Worm (Caenorhabditis elegans) whole organism, late embryonic: Measurements from ENCODE around the gene col-113.

Experiments
- C08G9.2 ChIP-seq: sonication (generic microtip); optimal IDR thresholded peaks from 2 replicates; lab custom pipeline; 2016; ENCODE audit warnings: mild to moderate bottlenecking, missing genetic modification characterization, moderate library complexity, missing compliant biosample characterization
- C38D4.7 ChIP-seq: fragments of 200-800 bp; sonication (Bioruptor generic); optimal IDR thresholded peaks from 2 replicates; lab custom pipeline; 2018; ENCODE audit warnings: mild to moderate bottlenecking, missing genetic modification characterization, moderate library complexity, missing compliant biosample characterization
- F13H6.1 ChIP-seq: sonication (generic microtip); optimal IDR thresholded peaks from 2 replicates; lab custom pipeline; 2016; ENCODE audit warnings: missing genetic modification characterization, missing compliant biosample characterization
- K09A11.1 ChIP-seq: sonication (generic microtip); optimal IDR thresholded peaks from 2 replicates; lab custom pipeline; 2017; ENCODE audit warnings: antibody characterized with exemption, mild to moderate bottlenecking, missing genetic modification characterization, missing compliant biosample characterization; ENCODE audit not compliant: insufficient read depth
- ahr-1 ChIP-seq: sonication (generic microtip); optimal IDR thresholded peaks from 2 replicates; lab custom pipeline; 2016; ENCODE audit warnings: missing genetic modification characterization, missing compliant biosample characterization
- ama-1 ChIP-seq: fragments of 150-350 bp; optimal IDR thresholded peaks from 2 replicates; lab custom pipeline; 2014
- ceh-14 ChIP-seq: sonication (generic microtip); optimal IDR thresholded peaks from 2 replicates; lab custom pipeline; 2016; ENCODE audit warnings: missing genotype, missing genetic modification characterization, missing compliant biosample characterization
- ceh-18 ChIP-seq: sonication (generic microtip); optimal IDR thresholded peaks from 2 replicates; lab custom pipeline; 2016; ENCODE audit warnings: missing genetic modification characterization, missing compliant biosample characterization
- ceh-22 ChIP-seq: sonication (generic microtip); optimal IDR thresholded peaks from 2 replicates; lab custom pipeline; 2017; ENCODE audit warnings: missing biosample characterization, missing genetic modification characterization
- ceh-24 ChIP-seq: sonication (generic microtip); optimal IDR thresholded peaks from 2 replicates; lab custom pipeline; 2016; ENCODE audit warnings: mild to moderate bottlenecking, missing genetic modification characterization, missing compliant biosample characterization
- ceh-30 ChIP-seq: fragments of 150-350 bp; optimal IDR thresholded peaks from 2 replicates; lab custom pipeline; 2014; ENCODE audit warnings: missing biosample characterization, missing genetic modification characterization
- ceh-45 ChIP-seq: fragments of 200-800 bp; sonication (Bioruptor generic); IDR thresholded peaks from 2 replicates; pipeline ENCODE4 v1.3.6; 2022; ENCODE audit warnings: missing genetic modification reagents, missing genetic modification characterization, missing compliant biosample characterization
- ceh-48 ChIP-seq: sonication (generic microtip); optimal IDR thresholded peaks from 2 replicates; lab custom pipeline; 2016; ENCODE audit warnings: missing genetic modification characterization, inconsistent platforms, missing compliant biosample characterization
- ceh-6 ChIP-seq: fragments of 200-800 bp; sonication (Bioruptor generic); optimal IDR thresholded peaks from 2 replicates; lab custom pipeline; 2018; ENCODE audit warnings: mild to moderate bottlenecking, missing genetic modification characterization, missing compliant biosample characterization
- elt-2 ChIP-seq: sonication (generic microtip); optimal IDR thresholded peaks from 2 replicates; lab custom pipeline; 2016; ENCODE audit warnings: missing genetic modification reagents, missing genetic modification characterization, missing compliant biosample characterization
- elt-4 ChIP-seq: sonication (generic microtip); optimal IDR thresholded peaks from 2 replicates; lab custom pipeline; 2016; ENCODE audit warnings: missing genetic modification characterization, missing compliant biosample characterization
- eyg-1 ChIP-seq: sonication (generic microtip); optimal IDR thresholded peaks from 2 replicates; lab custom pipeline; 2016; ENCODE audit warnings: missing genotype, missing genetic modification characterization, missing compliant biosample characterization
- hlh-13 ChIP-seq: fragments of 200-800 bp; sonication (Bioruptor generic); optimal IDR thresholded peaks from 2 replicates; lab custom pipeline; 2018; ENCODE audit warnings: mild to moderate bottlenecking, missing genetic modification characterization, missing compliant biosample characterization
- hlh-6 ChIP-seq: sonication (generic microtip); optimal IDR thresholded peaks from 2 replicates; lab custom pipeline; 2016; ENCODE audit warnings: missing genotype, missing genetic modification characterization, missing compliant biosample characterization
- hlh-8 ChIP-seq: sonication (generic microtip); optimal IDR thresholded peaks from 2 replicates; lab custom pipeline; 2016; ENCODE audit warnings: missing genotype, missing genetic modification characterization, missing compliant biosample characterization
- lim-6 ChIP-seq: sonication (generic microtip); optimal IDR thresholded peaks from 2 replicates; lab custom pipeline; 2016; ENCODE audit warnings: missing genetic modification characterization, missing compliant biosample characterization
- lin-11 ChIP-seq: fragments of 200-800 bp; sonication (Bioruptor generic); optimal IDR thresholded peaks from 2 replicates; lab custom pipeline; 2018; ENCODE audit warnings: mild to moderate bottlenecking, missing genetic modification characterization, missing compliant biosample characterization
- nfya-1 ChIP-seq: sonication (generic microtip); optimal IDR thresholded peaks from 2 replicates; lab custom pipeline; 2017; ENCODE audit warnings: missing genetic modification characterization, mild to moderate bottlenecking, missing compliant biosample characterization, antibody characterized with exemption, moderate library complexity
- nhr-232 ChIP-seq: sonication (generic microtip); optimal IDR thresholded peaks from 2 replicates; lab custom pipeline; 2016; ENCODE audit warnings: missing genetic modification characterization, missing compliant biosample characterization
- pag-3 ChIP-seq: sonication (generic microtip); optimal IDR thresholded peaks from 2 replicates; lab custom pipeline; 2016; ENCODE audit warnings: missing compliant biosample characterization, missing genetic modification characterization, borderline replicate concordance
- pat-9 ChIP-seq: fragments of 200-800 bp; sonication (Bioruptor generic); optimal IDR thresholded peaks from 2 replicates; lab custom pipeline; 2018; ENCODE audit warnings: mild to moderate bottlenecking, missing genetic modification characterization, moderate library complexity, missing compliant biosample characterization
- pax-1 ChIP-seq: fragments of 150-350 bp; optimal IDR thresholded peaks from 2 replicates; lab custom pipeline; 2014; ENCODE audit warnings: missing biosample characterization, missing genetic modification characterization
- pha-2 ChIP-seq: sonication (generic microtip); optimal IDR thresholded peaks from 2 replicates; lab custom pipeline; 2017; ENCODE audit warnings: mild to moderate bottlenecking, missing genetic modification characterization, missing compliant biosample characterization
- pha-4 ChIP-seq: fragments of 150-350 bp; optimal IDR thresholded peaks from 2 replicates; lab custom pipeline; 2018; ENCODE audit warnings: missing biosample characterization, missing genetic modification reagents, missing genetic modification characterization
- pqm-1 ChIP-seq: sonication (generic microtip); optimal IDR thresholded peaks from 2 replicates; lab custom pipeline; 2016; ENCODE audit warnings: missing genetic modification characterization, missing compliant biosample characterization
- sdc-2 ChIP-seq: sonication (generic microtip); optimal IDR thresholded peaks from 2 replicates; lab custom pipeline; 2016; ENCODE audit warnings: missing genotype, missing genetic modification characterization, missing compliant biosample characterization
- sox-4 ChIP-seq: sonication (generic microtip); optimal IDR thresholded peaks from 2 replicates; lab custom pipeline; 2017; ENCODE audit warnings: mild to moderate bottlenecking, missing genetic modification characterization, inconsistent platforms, missing compliant biosample characterization
- syd-9 ChIP-seq: sonication (generic microtip); optimal IDR thresholded peaks from 2 replicates; lab custom pipeline; 2016; ENCODE audit warnings: mild to moderate bottlenecking, missing genetic modification characterization, moderate library complexity, missing compliant biosample characterization
- tbx-7 ChIP-seq: sonication (generic microtip); optimal IDR thresholded peaks from 2 replicates; lab custom pipeline; 2016; ENCODE audit warnings: missing genotype, missing genetic modification characterization, missing compliant biosample characterization
- unc-42 ChIP-seq: sonication (generic microtip); optimal IDR thresholded peaks from 2 replicates; lab custom pipeline; 2016; ENCODE audit warnings: missing genotype, missing genetic modification characterization, missing compliant biosample characterization

col-113 gene

DNA sequence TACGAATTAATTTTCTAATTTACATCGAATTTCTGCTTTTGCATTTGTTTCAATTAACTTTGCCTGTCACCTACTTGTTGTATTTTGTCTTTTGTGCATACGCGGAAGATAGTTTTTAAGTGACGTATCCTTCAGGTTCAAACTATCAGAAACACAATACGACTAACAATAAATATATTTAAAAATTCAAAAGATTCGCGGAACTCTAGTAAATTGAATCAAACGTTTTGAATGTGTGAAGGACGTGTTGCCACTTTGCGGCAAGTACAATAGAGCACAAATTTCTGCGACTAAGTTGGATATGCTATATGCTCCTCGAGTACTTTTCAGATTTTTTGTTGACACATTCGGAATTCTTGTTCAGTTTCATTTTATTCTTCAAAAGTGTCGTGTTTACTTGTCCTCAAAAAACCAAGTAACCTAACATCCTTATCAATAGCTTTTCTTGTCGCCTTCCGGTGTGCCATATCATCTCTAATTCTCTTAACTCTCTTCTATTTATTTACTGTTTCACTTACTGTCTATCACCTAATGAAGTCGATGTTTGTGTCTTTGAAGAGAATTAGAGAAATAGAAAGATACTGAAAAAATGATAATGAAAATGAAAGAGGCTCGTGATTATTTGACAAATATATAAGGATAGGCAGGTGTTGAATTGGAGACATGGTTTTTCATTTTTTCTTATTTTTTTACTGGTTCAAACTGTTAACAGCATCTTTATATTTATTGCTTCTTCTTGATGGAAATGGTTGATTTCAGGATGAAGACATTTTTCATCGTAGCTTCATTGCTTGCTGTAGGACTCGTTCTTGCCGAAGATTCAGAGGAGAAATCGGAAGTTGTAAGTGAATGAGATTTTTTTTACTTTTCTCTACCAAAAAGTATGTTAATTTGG, 36.5 kb upstream of the col-113 start, which contains the start of gene srlf-7:
TSS of gene srlf-7 (plus strand) at position 760 of the 895 bp plus-strand sequence.
- TF ChIP-seq pqm-1 (peak; percentile 27), nhr-232 (tag; lab: Kevin White, UChicago) (no peak), unc-42 (peak; percentile 44), elt-2 (tag; lab: Kevin White, UChicago) (peak; percentile 88)

DNA sequence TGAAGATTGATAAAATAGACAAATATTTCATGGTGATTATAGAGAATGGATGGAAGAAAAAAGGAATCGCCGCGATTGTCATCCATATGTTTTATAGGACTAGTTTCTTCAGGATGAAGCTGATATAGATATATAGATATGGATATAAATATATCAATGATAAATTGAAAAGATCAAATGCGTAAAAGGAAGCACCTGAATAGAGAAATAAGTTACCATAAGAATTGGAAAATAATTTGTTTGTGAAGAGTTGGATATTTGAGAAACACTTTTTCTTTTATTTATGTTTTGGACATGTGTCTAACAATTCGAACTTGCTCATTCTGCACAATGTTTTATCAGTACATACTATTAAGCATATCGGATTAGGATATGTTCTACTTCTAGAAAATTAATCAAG, 35.7 kb upstream of the col-113 start, which contains the start of gene C42D4.13:
TSS of gene C42D4.13 (minus strand) at position 101 of the 400 bp plus-strand sequence.
- no peak for TF ChIP-seq eyg-1 (tag; lab: Kevin White, UChicago)
- no peak for TF ChIP-seq ceh-30 (tag; lab: Kevin White, UChicago)
- no peak for TF ChIP-seq ceh-6 (GFP tag; lab: Kevin White, UChicago)

DNA sequence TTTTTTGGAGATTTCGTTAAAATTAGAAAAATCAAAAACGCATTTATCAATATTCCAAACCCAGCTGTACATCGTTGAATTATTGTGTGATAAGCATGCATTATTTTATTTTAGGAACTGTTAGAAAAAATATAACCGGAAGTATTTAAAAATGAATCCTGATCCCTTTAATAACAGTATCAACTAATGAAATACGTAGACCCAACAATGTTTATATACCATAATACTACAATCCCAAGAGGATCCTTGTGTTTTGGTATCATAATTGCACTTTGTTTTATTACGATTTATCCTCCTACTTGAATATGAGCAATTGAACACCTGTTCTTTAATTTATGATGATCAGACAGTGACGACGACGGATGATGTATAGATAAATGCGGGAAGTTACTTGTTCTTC, 34.4 kb upstream of the col-113 start, which contains the start of gene str-249:
TSS of gene str-249 (minus strand) at position 101 of the 400 bp plus-strand sequence.
- no peak for TF ChIP-seq ceh-6 (GFP tag; lab: Kevin White, UChicago)
- TF ChIP-seq sdc-2 (tag; lab: Kevin White, UChicago), result no peak
- no peak for TF ChIP-seq tbx-7
- TF ChIP-seq ceh-18 (tag; lab: Kevin White, UChicago), result no peak
- no peak for TF ChIP-seq syd-9 (tag; lab: Kevin White, UChicago)
- TF ChIP-seq elt-4 (tag; lab: Kevin White, UChicago), result no peak
- TF ChIP-seq pax-1 (tag; lab: Kevin White, UChicago), result no peak
- TF ChIP-seq F13H6.1 (tag; lab: Kevin White, UChicago), result no peak

DNA sequence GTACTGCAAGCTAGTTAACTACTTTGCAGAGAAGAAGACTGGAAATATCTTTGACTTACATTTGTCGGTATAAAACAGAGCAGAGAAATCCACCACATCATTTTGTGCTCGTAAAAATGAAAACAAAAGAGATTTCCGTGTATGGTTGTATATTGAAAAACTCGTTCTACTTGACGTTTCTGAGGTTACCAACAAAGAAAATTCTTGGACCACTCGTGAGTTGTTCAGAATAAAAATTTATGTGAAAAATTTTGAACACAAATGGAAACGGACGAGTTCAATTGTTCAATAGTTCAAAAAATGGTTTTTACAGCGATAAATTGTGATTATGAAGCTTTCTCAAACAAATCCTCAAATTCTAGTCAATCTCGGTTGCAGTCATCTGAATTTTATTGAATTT, 32.3 kb upstream of the col-113 start, which contains the start of gene clec-179:
TSS of gene clec-179 (minus strand) at position 101 of the 400 bp plus-strand sequence.
- TF ChIP-seq hlh-13 (GFP tag; lab: Kevin White, UChicago) (no peak), C08G9.2 (tag; lab: Kevin White, UChicago) (no peak), C38D4.7 (GFP tag; lab: Kevin White, UChicago) (no peak), lin-11 (tag; lab: Kevin White, UChicago) (no peak), ama-1 (lab: Kevin White, UChicago) (no peak), pag-3 (tag; lab: Kevin White, UChicago) (no peak), pat-9 (tag; lab: Kevin White, UChicago) (no peak), ceh-14 (tag; lab: Kevin White, UChicago) (no peak), ceh-22 (no peak), ceh-45 (GFP tag; lab: Robert Waterston, UW) (no peak), K09A11.1 (tag; lab: Kevin White, UChicago) (no peak), ceh-24 (tag; lab: Kevin White, UChicago) (no peak), ahr-1 (tag; lab: Kevin White, UChicago) (no peak), hlh-6 (no peak), elt-2 (tag; lab: Kevin White, UChicago) (no peak)

DNA sequence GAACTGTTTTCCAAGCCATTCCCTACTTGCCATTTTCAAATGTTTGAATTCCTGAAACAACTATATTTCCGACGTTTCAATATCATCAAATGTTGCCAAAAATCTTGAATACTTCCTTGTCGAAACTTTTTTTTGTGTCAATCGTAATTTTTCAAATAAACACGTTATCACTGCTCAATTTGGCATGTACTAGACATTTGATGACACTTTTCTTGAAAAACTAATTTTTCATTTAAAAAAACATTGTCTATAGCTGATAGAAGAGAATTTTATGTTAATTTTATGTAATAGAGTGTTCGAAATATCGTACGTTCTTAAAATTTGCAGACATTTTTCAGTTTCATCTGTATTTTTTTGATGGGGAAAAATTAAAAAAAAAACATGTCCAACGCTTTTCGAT, 30.5 kb upstream of the col-113 start:
- no peak for TF ChIP-seq lim-6 (tag; lab: Kevin White, UChicago)
- no peak for TF ChIP-seq C38D4.7 (GFP tag; lab: Kevin White, UChicago)
- TF ChIP-seq pha-2 (tag; lab: Kevin White, UChicago), result no peak
- TF ChIP-seq ceh-18 (tag; lab: Kevin White, UChicago), result no peak
- TF ChIP-seq sox-4, result no peak
- no peak for TF ChIP-seq ceh-48
- TF ChIP-seq pha-4 (tag; lab: Kevin White, UChicago), result no peak
- no peak for TF ChIP-seq hlh-8
- TF ChIP-seq nfya-1, result no peak
- no peak for TF ChIP-seq C08G9.2 (tag; lab: Kevin White, UChicago)
